Worm (Caenorhabditis elegans) whole organism, L4 larva: ENCODE measurements around the gene C37E2.2.

ENCODE experiments used
- D1046.2 ChIP-seq: fragments of 200-800 bp; sonication (Bioruptor generic); IDR thresholded peaks from 2 replicates; pipeline ENCODE4 v1.3.6; 2022; ENCODE audit warnings: missing genetic modification characterization, missing compliant biosample characterization
- R02D3.7 ChIP-seq: fragments of 150-350 bp; sonication (generic microtip); optimal IDR thresholded peaks from 3 replicates; lab custom pipeline; 2014; ENCODE audit warnings: missing biosample characterization, missing genetic modification characterization
- T26A8.4 ChIP-seq: fragments of 200-800 bp; sonication (Bioruptor generic); IDR thresholded peaks from 2 replicates; pipeline ENCODE4 v1.3.6; 2022; ENCODE audit warnings: missing genetic modification characterization, missing compliant biosample characterization
- Y5F2A.4 ChIP-seq: fragments of 200-800 bp; sonication (Bioruptor generic); optimal IDR thresholded peaks from 2 replicates; lab custom pipeline; 2018; ENCODE audit warnings: mild to moderate bottlenecking, missing genetic modification characterization, missing compliant biosample characterization
- Y75B8A.6 ChIP-seq: fragments of 200-800 bp; sonication (Bioruptor generic); IDR thresholded peaks from 2 replicates; pipeline ENCODE4 v1.3.6; 2022; ENCODE audit warnings: missing genetic modification reagents, missing genetic modification characterization, missing compliant biosample characterization
- ZK337.2 ChIP-seq: fragments of 200-800 bp; sonication (Bioruptor generic); IDR thresholded peaks from 2 replicates; pipeline ENCODE4 v1.3.6; 2022; ENCODE audit warnings: missing genetic modification reagents, missing genetic modification characterization, missing compliant biosample characterization
- aha-1 ChIP-seq: fragments of 150-350 bp; peaks from one replicate; lab custom pipeline; 2014; ENCODE audit warnings: missing biosample characterization, missing genetic modification characterization
- aly-2 ChIP-seq: sonication (generic microtip); optimal IDR thresholded peaks from 2 replicates; lab custom pipeline; 2018; ENCODE audit warnings: missing biosample characterization, missing genetic modification characterization
- ama-1 ChIP-seq: fragments of 150-350 bp; optimal IDR thresholded peaks from 2 replicates; lab custom pipeline; 2014; ENCODE audit warnings: inconsistent platforms, mixed read lengths
- attf-4 ChIP-seq: sonication (generic microtip); optimal IDR thresholded peaks from 3 replicates; lab custom pipeline; 2017; ENCODE audit warnings: missing biosample characterization, missing genetic modification characterization
- ceh-20 ChIP-seq: fragments of 200-800 bp; sonication (Bioruptor generic); IDR thresholded peaks from 2 replicates; pipeline ENCODE4 v1.3.6; 2022; ENCODE audit warnings: missing genetic modification reagents, missing genetic modification characterization, missing compliant biosample characterization
- ceh-28 ChIP-seq: fragments of 150-350 bp; optimal IDR thresholded peaks from 2 replicates; lab custom pipeline; 2014; ENCODE audit warnings: missing biosample characterization, missing genetic modification reagents, missing genetic modification characterization
- ceh-82 ChIP-seq: sonication (generic microtip); optimal IDR thresholded peaks from 2 replicates; lab custom pipeline; 2017; ENCODE audit warnings: missing biosample characterization, missing genetic modification characterization
- cey-2 ChIP-seq: sonication (generic microtip); optimal IDR thresholded peaks from 3 replicates; lab custom pipeline; 2017; ENCODE audit warnings: missing genetic modification characterization, mild to moderate bottlenecking, missing compliant biosample characterization, antibody characterized with exemption, borderline replicate concordance; ENCODE audit not compliant: insufficient read depth
- ctbp-1 ChIP-seq: fragments of 200-800 bp; sonication (Bioruptor generic); IDR thresholded peaks from 2 replicates; pipeline ENCODE4 v1.3.6; 2022; ENCODE audit warnings: missing genetic modification reagents, missing genetic modification characterization, missing compliant biosample characterization
- daf-19 ChIP-seq: fragments of 200-800 bp; sonication (Bioruptor generic); conservative IDR thresholded peaks from 2 replicates; pipeline ENCODE4 v1.3.6; 2022; ENCODE audit warnings: missing genetic modification characterization, missing compliant biosample characterization
- daf-8 ChIP-seq: fragments of 200-800 bp; sonication (Bioruptor generic); IDR thresholded peaks from 2 replicates; pipeline ENCODE4 v1.3.6; 2022; ENCODE audit warnings: missing genetic modification characterization, missing compliant biosample characterization
- fkh-10 ChIP-seq: fragments of 150-350 bp; optimal IDR thresholded peaks from 2 replicates; lab custom pipeline; 2014; ENCODE audit warnings: missing biosample characterization, missing genetic modification reagents, missing genetic modification characterization
- fos-1 ChIP-seq: fragments of 150-350 bp; optimal IDR thresholded peaks from 2 replicates; lab custom pipeline; 2014; ENCODE audit warnings: missing biosample characterization, missing genetic modification characterization
- hif-1 ChIP-seq, 2 experiments: sonication (generic microtip); optimal IDR thresholded peaks; 2 replicates each; lab custom pipeline; 2016 to 2017; ENCODE audit warnings: missing compliant biosample characterization in 2 of 2, missing genetic modification characterization in 2 of 2, missing genetic modification reagents in 2 of 2, missing genotype in 2 of 2, mild to moderate bottlenecking in 1 of 2
- hlh-11 ChIP-seq: fragments of 200-800 bp; sonication (Bioruptor generic); optimal IDR thresholded peaks from 2 replicates; lab custom pipeline; 2018; ENCODE audit warnings: mild to moderate bottlenecking, missing genetic modification characterization, missing compliant biosample characterization
- hlh-30 ChIP-seq: sonication (generic microtip); optimal IDR thresholded peaks from 2 replicates; lab custom pipeline; 2017; ENCODE audit warnings: antibody characterized with exemption, mild to moderate bottlenecking, missing genetic modification characterization, missing compliant biosample characterization; ENCODE audit not compliant: insufficient read depth
- hmg-1.1 ChIP-seq: fragments of 200-800 bp; sonication (Bioruptor generic); IDR thresholded peaks from 2 replicates; pipeline ENCODE4 v1.3.6; 2022; ENCODE audit warnings: missing genetic modification reagents, missing genetic modification characterization, missing compliant biosample characterization
- lim-7 ChIP-seq: fragments of 200-800 bp; sonication (Bioruptor generic); IDR thresholded peaks from 2 replicates; pipeline ENCODE4 v1.3.6; 2022; ENCODE audit warnings: missing genetic modification characterization, missing compliant biosample characterization
- lin-13 ChIP-seq: fragments of 150-350 bp; optimal IDR thresholded peaks from 2 replicates; lab custom pipeline; 2014; ENCODE audit warnings: missing biosample characterization, missing genetic modification reagents, missing genetic modification characterization
- lin-15B ChIP-seq: fragments of 150-350 bp; sonication (generic microtip); optimal IDR thresholded peaks from 3 replicates; lab custom pipeline; 2014; ENCODE audit warnings: missing biosample characterization, missing genetic modification characterization
- lin-29 ChIP-seq: fragments of 200-800 bp; sonication (Bioruptor generic); IDR thresholded peaks from 2 replicates; pipeline ENCODE4 v1.3.6; 2022; ENCODE audit warnings: missing genetic modification reagents, missing genetic modification characterization, missing compliant biosample characterization
- lin-39 ChIP-seq: fragments of 150-350 bp; optimal IDR thresholded peaks from 2 replicates; lab custom pipeline; 2014; ENCODE audit warnings: missing biosample characterization, missing genetic modification reagents, missing genetic modification characterization
- lir-3 ChIP-seq: sonication (generic microtip); optimal IDR thresholded peaks from 2 replicates; lab custom pipeline; 2016; ENCODE audit warnings: mild to moderate bottlenecking, missing genetic modification characterization, missing compliant biosample characterization
- madf-9 ChIP-seq: fragments of 200-800 bp; sonication (Bioruptor generic); conservative IDR thresholded peaks from 2 replicates; pipeline ENCODE4 v1.3.6; 2022; ENCODE audit warnings: missing genetic modification reagents, missing genetic modification characterization, missing compliant biosample characterization
- mdl-1 ChIP-seq, 2 experiments: fragments of 150-350 bp in 1 of 2; sonication (generic microtip) in 1 of 2; optimal IDR thresholded peaks; 2 replicates each; lab custom pipeline; 2014 to 2017; ENCODE audit warnings: missing biosample characterization in 2 of 2, missing genetic modification characterization in 2 of 2
- mxl-3 ChIP-seq: fragments of 200-800 bp; sonication (Bioruptor generic); optimal IDR thresholded peaks from 2 replicates; lab custom pipeline; 2018; ENCODE audit warnings: mild to moderate bottlenecking, missing genetic modification characterization, missing compliant biosample characterization
- nhr-11 ChIP-seq: fragments of 150-350 bp; optimal IDR thresholded peaks from 2 replicates; lab custom pipeline; 2014; ENCODE audit warnings: missing biosample characterization, missing genetic modification characterization
- nhr-237 ChIP-seq: sonication (generic microtip); optimal IDR thresholded peaks from 2 replicates; lab custom pipeline; 2017; ENCODE audit warnings: missing biosample characterization, missing genetic modification characterization
- nhr-41 ChIP-seq: fragments of 200-800 bp; sonication (Bioruptor generic); IDR thresholded peaks from 2 replicates; pipeline ENCODE4 v1.3.6; 2022; ENCODE audit warnings: missing genetic modification reagents, missing genetic modification characterization, missing compliant biosample characterization
- nhr-76 ChIP-seq: fragments of 150-350 bp; optimal IDR thresholded peaks from 2 replicates; lab custom pipeline; 2014; ENCODE audit warnings: missing biosample characterization, missing genetic modification characterization
- nhr-77 ChIP-seq: fragments of 150-350 bp; optimal IDR thresholded peaks from 2 replicates; lab custom pipeline; 2014; ENCODE audit warnings: missing biosample characterization, missing genetic modification characterization
- pha-4 ChIP-seq, 2 experiments: fragments of 150-350 bp in 1 of 2; fragments of 200-800 bp in 1 of 2; sonication (Bioruptor generic) in 1 of 2; IDR thresholded peaks in 1 of 2; optimal IDR thresholded peaks in 1 of 2; 2 replicates each; pipeline versions ENCODE4 v1.3.6 to Lab custom; 2014 to 2022; ENCODE audit warnings: missing genetic modification characterization in 2 of 2, missing genetic modification reagents in 2 of 2, missing biosample characterization in 1 of 2, missing compliant biosample characterization in 1 of 2
- php-3 ChIP-seq: fragments of 200-800 bp; sonication (Bioruptor generic); IDR thresholded peaks from 2 replicates; pipeline ENCODE4 v1.3.6; 2022; ENCODE audit warnings: missing genetic modification reagents, missing genetic modification characterization, missing compliant biosample characterization
- pqm-1 ChIP-seq: sonication (generic microtip); optimal IDR thresholded peaks from 2 replicates; lab custom pipeline; 2017; ENCODE audit warnings: missing biosample characterization, missing genetic modification characterization
- sdz-12 ChIP-seq: fragments of 200-800 bp; sonication (Bioruptor generic); optimal IDR thresholded peaks from 2 replicates; lab custom pipeline; 2018; ENCODE audit warnings: mild to moderate bottlenecking, missing genetic modification characterization, missing compliant biosample characterization
- set-16 ChIP-seq: fragments of 200-800 bp; sonication (Bioruptor generic); IDR thresholded peaks from 2 replicates; pipeline ENCODE4 v1.3.6; 2022; ENCODE audit warnings: missing genetic modification reagents, missing genetic modification characterization, missing compliant biosample characterization
- snpc-1.2 ChIP-seq: fragments of 200-800 bp; sonication (Bioruptor generic); IDR thresholded peaks from 2 replicates; pipeline ENCODE4 v1.3.6; 2022; ENCODE audit warnings: missing genetic modification reagents, missing genetic modification characterization, missing compliant biosample characterization
- snpc-4 ChIP-seq: fragments of 150-350 bp; optimal IDR thresholded peaks from 2 replicates; lab custom pipeline; 2014; ENCODE audit warnings: missing biosample characterization, missing genetic modification characterization
- tag-97 ChIP-seq: fragments of 200-800 bp; sonication (Bioruptor generic); IDR thresholded peaks from 2 replicates; pipeline ENCODE4 v1.3.6; 2022; ENCODE audit warnings: missing genetic modification characterization, missing compliant biosample characterization
- tra-1 ChIP-seq: fragments of 200-800 bp; sonication (Bioruptor generic); IDR thresholded peaks from 2 replicates; pipeline ENCODE4 v1.3.6; 2022; ENCODE audit warnings: missing genetic modification reagents, missing genetic modification characterization, missing compliant biosample characterization
- unc-39 ChIP-seq: sonication (generic microtip); optimal IDR thresholded peaks from 2 replicates; lab custom pipeline; 2017; ENCODE audit warnings: missing biosample characterization, missing genetic modification characterization
- unc-62 ChIP-seq, 3 experiments: fragments of 150-350 bp in 1 of 3; sonication (generic microtip); optimal IDR thresholded peaks in 2 of 3; peaks in 1 of 3; 1 replicate in 1 of 3; 2 replicates in 2 of 3; lab custom pipeline; 2014 to 2017; ENCODE audit warnings: missing biosample characterization in 3 of 3, missing genetic modification characterization in 3 of 3, missing genetic modification reagents in 3 of 3, missing genotype in 1 of 3
- zag-1 ChIP-seq: fragments of 150-350 bp; optimal IDR thresholded peaks from 2 replicates; lab custom pipeline; 2014; ENCODE audit warnings: missing biosample characterization, missing genetic modification characterization
- zfp-2 ChIP-seq: sonication (generic microtip); optimal IDR thresholded peaks from 2 replicates; lab custom pipeline; 2016; ENCODE audit warnings: mild to moderate bottlenecking, missing genetic modification characterization, missing compliant biosample characterization
- zip-11 ChIP-seq: fragments of 200-800 bp; sonication (Bioruptor generic); IDR thresholded peaks from 2 replicates; pipeline ENCODE4 v1.3.6; 2022; ENCODE audit warnings: missing genetic modification characterization, missing compliant biosample characterization
- zip-2 ChIP-seq: fragments of 150-350 bp; optimal IDR thresholded peaks from 2 replicates; lab custom pipeline; 2014; ENCODE audit warnings: missing biosample characterization, missing genetic modification characterization

Gene C37E2.2

ce11 chrX:14173850-14174249, 2.0 kb upstream of the C37E2.2 start, which contains the start of gene idhb-1 (continued):
- TF ChIP-seq Y75B8A.6 (GFP tag; lab: Robert Waterston, UW): no peak
- TF ChIP-seq ZK337.2: no peak
- TF ChIP-seq lin-39 (tag; lab: Kevin White, UChicago): no peak
- peak; percentile 49 for TF ChIP-seq lin-13 (GFP tag; lab: Kevin White, UChicago)
- TF ChIP-seq nhr-237 (tag; lab: Kevin White, UChicago): no peak
- no peak for TF ChIP-seq daf-8 (GFP tag; lab: Robert Waterston, UW)
- TF ChIP-seq zfp-2 (tag; lab: Kevin White, UChicago): no peak
- peak; percentile 72 for TF ChIP-seq mxl-3
- no peak for TF ChIP-seq nhr-41 (GFP tag; lab: Robert Waterston, UW)
- no peak for TF ChIP-seq D1046.2 (GFP tag; lab: Robert Waterston, UW)
- TF ChIP-seq pqm-1 (tag; lab: Kevin White, UChicago): no peak
- TF ChIP-seq fos-1 (tag; lab: Kevin White, UChicago): no peak
- TF ChIP-seq snpc-4 (tag; lab: Kevin White, UChicago): peak; percentile 1
- no peak for TF ChIP-seq set-16 (GFP tag; lab: Robert Waterston, UW)
- TF ChIP-seq ceh-28 (tag; lab: Kevin White, UChicago): peak; percentile 51
- TF ChIP-seq ceh-20: no peak
- peak; percentile 25 for TF ChIP-seq fkh-10 (GFP tag; lab: Kevin White, UChicago)
- TF ChIP-seq unc-39: no peak
- no peak for TF ChIP-seq zag-1
- TF ChIP-seq ctbp-1 (GFP tag; lab: Robert Waterston, UW): peak; percentile 53; the same call in 1 of the 2 replicates
- TF ChIP-seq lin-15B (tag; lab: Kevin White, UChicago): no peak
- TF ChIP-seq hmg-1.1: peak; percentile 71; the same call in 1 of the 2 replicates
- peak; percentile 54; the same call in 1 of the 2 replicates for TF ChIP-seq pha-4 (GFP tag; IDR thresholded peaks at IDR 0.05; lab: Robert Waterston, UW)
- no peak for TF ChIP-seq pha-4 (tag; optimal IDR thresholded peaks at IDR 0.05; lab: Kevin White, UChicago)
- TF ChIP-seq hif-1 (tag; optimal IDR thresholded peaks at IDR 0.05; lab: Kevin White, UChicago): no peak
- no peak for TF ChIP-seq tra-1 (GFP tag; lab: Robert Waterston, UW)
- no peak for TF ChIP-seq cey-2 (tag; lab: Kevin White, UChicago)
- peak; percentile 73 for TF ChIP-seq hlh-30 (tag; lab: Kevin White, UChicago)
- peak in 1 of 2 experiments; percentile 85 for TF ChIP-seq unc-62 (GFP tag; optimal IDR thresholded peaks at IDR 0.05 in 1 of 2; lab: Kevin White, UChicago)
- no peak for TF ChIP-seq unc-62 (tag; optimal IDR thresholded peaks at IDR 0.05; lab: Kevin White, UChicago)
- TF ChIP-seq ama-1 (lab: Kevin White, UChicago): no peak
- TF ChIP-seq R02D3.7 (tag; lab: Kevin White, UChicago): no peak
- TF ChIP-seq aly-2 (tag; lab: Kevin White, UChicago): no peak
- TF ChIP-seq zip-11 (GFP tag; lab: Robert Waterston, UW): no peak
- TF ChIP-seq php-3 (GFP tag; lab: Robert Waterston, UW): no peak
- TF ChIP-seq nhr-77 (tag; lab: Kevin White, UChicago): no peak
- TF ChIP-seq mdl-1 (tag; optimal IDR thresholded peaks at IDR 0.05; lab: Kevin White, UChicago): peak in 1 of 2 experiments; percentile 61
- TF ChIP-seq Y5F2A.4 (GFP tag; lab: Kevin White, UChicago): no peak
- TF ChIP-seq madf-9 (GFP tag; lab: Robert Waterston, UW): no peak
- TF ChIP-seq snpc-1.2 (GFP tag; lab: Robert Waterston, UW): no peak
- TF ChIP-seq daf-19 (GFP tag; lab: Robert Waterston, UW): no peak
- TF ChIP-seq T26A8.4: peak; percentile 42; the same call in 1 of the 2 replicates
- no peak for TF ChIP-seq attf-4 (tag; lab: Kevin White, UChicago)
- peak; percentile 62 for TF ChIP-seq nhr-11
- no peak for TF ChIP-seq ceh-82 (tag; lab: Kevin White, UChicago)
- TF ChIP-seq tag-97 (GFP tag; lab: Robert Waterston, UW): no peak
- no peak for TF ChIP-seq lim-7 (GFP tag; lab: Robert Waterston, UW)
- TF ChIP-seq hlh-11 (tag; lab: Kevin White, UChicago): peak; percentile 84
- TF ChIP-seq sdz-12 (GFP tag; lab: Kevin White, UChicago): no peak
- no peak for TF ChIP-seq lin-29 (GFP tag; lab: Robert Waterston, UW)
- TF ChIP-seq lir-3 (tag; lab: Kevin White, UChicago): no peak
- no peak for TF ChIP-seq nhr-76 (tag; lab: Kevin White, UChicago)
- no peak for TF ChIP-seq zip-2 (tag; lab: Kevin White, UChicago)
- TF ChIP-seq aha-1 (tag; lab: Kevin White, UChicago): peak; percentile 69
